Worm (Caenorhabditis elegans) whole organism, L1 larva: Measurements from ENCODE around the gene casy-1.

Experiments used
- C04F5.9 ChIP-seq: sonication (generic microtip); optimal IDR thresholded peaks from 2 replicates; lab custom pipeline; 2016; ENCODE audit warnings: missing genetic modification characterization, missing compliant biosample characterization
- C16A3.4 ChIP-seq: fragments of 150-350 bp; optimal IDR thresholded peaks from 2 replicates; lab custom pipeline; 2014; ENCODE audit warnings: missing biosample characterization, missing genetic modification characterization
- F16B12.6 ChIP-seq: fragments of 150-350 bp; optimal IDR thresholded peaks from 2 replicates; lab custom pipeline; 2014; ENCODE audit warnings: missing biosample characterization, missing genetic modification characterization
- Y116A8C.19 ChIP-seq: sonication (generic microtip); optimal IDR thresholded peaks from 2 replicates; lab custom pipeline; 2016; ENCODE audit warnings: missing compliant biosample characterization, missing genetic modification characterization, borderline replicate concordance
- aly-2 ChIP-seq: fragments of 150-350 bp; optimal IDR thresholded peaks from 2 replicates; lab custom pipeline; 2014; ENCODE audit warnings: missing biosample characterization, missing genetic modification characterization
- blmp-1 ChIP-seq: fragments of 150-350 bp; optimal IDR thresholded peaks from 2 replicates; lab custom pipeline; 2014; ENCODE audit warnings: missing biosample characterization, missing genetic modification characterization
- ceh-63 ChIP-seq: fragments of 200-800 bp; sonication (Bioruptor generic); optimal IDR thresholded peaks from 2 replicates; lab custom pipeline; 2018; ENCODE audit warnings: mild to moderate bottlenecking, missing genetic modification characterization, missing compliant biosample characterization
- ceh-8 ChIP-seq: fragments of 200-800 bp; sonication (Bioruptor generic); optimal IDR thresholded peaks from 2 replicates; lab custom pipeline; 2018; ENCODE audit warnings: mild to moderate bottlenecking, missing genetic modification characterization, moderate library complexity, missing compliant biosample characterization
- ceh-88 ChIP-seq: fragments of 200-800 bp; sonication (Bioruptor generic); IDR thresholded peaks from 2 replicates; pipeline ENCODE4 v1.3.6; 2022; ENCODE audit warnings: missing genetic modification characterization, missing compliant biosample characterization
- dpl-1 ChIP-seq, 3 experiments: fragments of 150-350 bp in 2 of 3; sonication (generic microtip) in 1 of 3; optimal IDR thresholded peaks; 2 replicates each; lab custom pipeline; 2014 to 2017; ENCODE audit warnings: missing biosample characterization in 3 of 3, missing genetic modification characterization in 3 of 3, missing genetic modification reagents in 3 of 3
- dsc-1 ChIP-seq: sonication (generic microtip); optimal IDR thresholded peaks from 2 replicates; lab custom pipeline; 2016; ENCODE audit warnings: mild to moderate bottlenecking, missing genetic modification characterization, missing compliant biosample characterization
- efl-1 ChIP-seq, 4 experiments: fragments of 150-350 bp; optimal IDR thresholded peaks in 3 of 4; peaks in 1 of 4; 1 replicate in 1 of 4; 2 replicates in 3 of 4; lab custom pipeline; 2014; ENCODE audit warnings: missing biosample characterization in 2 of 4, missing genetic modification characterization in 2 of 4, missing genetic modification reagents in 2 of 4
- efl-3 ChIP-seq: fragments of 200-800 bp; sonication (Bioruptor generic); optimal IDR thresholded peaks from 2 replicates; lab custom pipeline; 2018; ENCODE audit warnings: mild to moderate bottlenecking, missing genetic modification characterization, missing compliant biosample characterization
- egl-27 ChIP-seq, 2 experiments: fragments of 150-350 bp in 1 of 2; sonication (generic microtip); optimal IDR thresholded peaks; 3 replicates each; lab custom pipeline; 2017 to 2018; ENCODE audit warnings: missing biosample characterization in 2 of 2, missing genetic modification characterization in 2 of 2, missing genetic modification reagents in 2 of 2
- elt-2 ChIP-seq: sonication (generic microtip); optimal IDR thresholded peaks from 2 replicates; lab custom pipeline; 2016; ENCODE audit warnings: missing genetic modification characterization, mild to moderate bottlenecking, inconsistent platforms, missing compliant biosample characterization, missing genetic modification reagents
- ets-5 ChIP-seq: fragments of 200-800 bp; sonication (Bioruptor generic); IDR thresholded peaks from 2 replicates; pipeline ENCODE4 v1.3.6; 2022; ENCODE audit warnings: missing genetic modification characterization, missing compliant biosample characterization
- fkh-10 ChIP-seq: sonication (generic microtip); optimal IDR thresholded peaks from 2 replicates; lab custom pipeline; 2017; ENCODE audit warnings: missing biosample characterization, missing genetic modification reagents, missing genetic modification characterization
- fkh-8 ChIP-seq: sonication (generic microtip); optimal IDR thresholded peaks from 2 replicates; lab custom pipeline; 2016; ENCODE audit warnings: mild to moderate bottlenecking, missing genetic modification characterization, missing compliant biosample characterization
- hlh-17 ChIP-seq: fragments of 200-800 bp; sonication (Bioruptor generic); optimal IDR thresholded peaks from 2 replicates; lab custom pipeline; 2018; ENCODE audit warnings: missing genetic modification characterization, mild to moderate bottlenecking, missing compliant biosample characterization, moderate library complexity, borderline replicate concordance
- lin-13 ChIP-seq: fragments of 150-350 bp; optimal IDR thresholded peaks from 2 replicates; lab custom pipeline; 2014; ENCODE audit warnings: missing biosample characterization, missing genetic modification reagents, missing genetic modification characterization
- lin-14 ChIP-seq: fragments of 200-800 bp; sonication (Bioruptor generic); optimal IDR thresholded peaks from 2 replicates; lab custom pipeline; 2018; ENCODE audit warnings: mild to moderate bottlenecking, missing genetic modification characterization, moderate library complexity, missing compliant biosample characterization
- lin-35 ChIP-seq, 2 experiments: fragments of 150-350 bp; optimal IDR thresholded peaks; 2 replicates each; lab custom pipeline; 2014; ENCODE audit warnings: missing biosample characterization in 2 of 2, missing genetic modification characterization in 2 of 2, missing genetic modification reagents in 2 of 2
- lir-3 ChIP-seq: sonication (generic microtip); optimal IDR thresholded peaks from 2 replicates; lab custom pipeline; 2016; ENCODE audit warnings: mild to moderate bottlenecking, missing genetic modification characterization, moderate library complexity, missing compliant biosample characterization; ENCODE audit not compliant: poor library complexity
- lsy-2 ChIP-seq, 2 experiments: fragments of 150-350 bp; optimal IDR thresholded peaks; 2 replicates each; lab custom pipeline; 2014; ENCODE audit warnings: missing biosample characterization in 2 of 2, missing genetic modification characterization in 2 of 2
- mdl-1 ChIP-seq, 2 experiments: fragments of 150-350 bp; optimal IDR thresholded peaks; 2 replicates each; lab custom pipeline; 2014 to 2017; ENCODE audit warnings: missing biosample characterization in 2 of 2, missing genetic modification characterization in 2 of 2, inconsistent platforms in 1 of 2
- mef-2 ChIP-seq: fragments of 150-350 bp; optimal IDR thresholded peaks from 2 replicates; lab custom pipeline; 2014; ENCODE audit warnings: missing biosample characterization, missing genetic modification characterization
- mep-1 ChIP-seq: fragments of 150-350 bp; optimal IDR thresholded peaks from 2 replicates; lab custom pipeline; 2014; ENCODE audit warnings: missing biosample characterization, missing genetic modification characterization
- nhr-11 ChIP-seq: fragments of 150-350 bp; optimal IDR thresholded peaks from 2 replicates; lab custom pipeline; 2014; ENCODE audit warnings: missing biosample characterization, missing genetic modification characterization
- nhr-12 ChIP-seq: sonication (generic microtip); optimal IDR thresholded peaks from 2 replicates; lab custom pipeline; 2017; ENCODE audit warnings: missing biosample characterization, missing genetic modification characterization
- nhr-20 ChIP-seq: sonication (generic microtip); optimal IDR thresholded peaks from 2 replicates; lab custom pipeline; 2016; ENCODE audit warnings: mild to moderate bottlenecking, missing genetic modification characterization, missing compliant biosample characterization
- nhr-237 ChIP-seq: fragments of 150-350 bp; optimal IDR thresholded peaks from 2 replicates; lab custom pipeline; 2014; ENCODE audit warnings: missing biosample characterization, missing genetic modification characterization
- nhr-71 ChIP-seq: sonication (generic microtip); optimal IDR thresholded peaks from 2 replicates; lab custom pipeline; 2016; ENCODE audit warnings: mild to moderate bottlenecking, missing genetic modification characterization, moderate library complexity, missing compliant biosample characterization
- nhr-76 ChIP-seq: sonication (generic microtip); optimal IDR thresholded peaks from 2 replicates; lab custom pipeline; 2017; ENCODE audit warnings: missing biosample characterization, missing genetic modification characterization
- nhr-77 ChIP-seq: fragments of 150-350 bp; optimal IDR thresholded peaks from 2 replicates; lab custom pipeline; 2014; ENCODE audit warnings: missing biosample characterization, missing genetic modification characterization
- nhr-85 ChIP-seq: sonication (generic microtip); peaks from one replicate; lab custom pipeline; 2016; ENCODE audit warnings: missing genetic modification characterization, inconsistent platforms, missing compliant biosample characterization
- nhr-90 ChIP-seq: sonication (generic microtip); optimal IDR thresholded peaks from 2 replicates; lab custom pipeline; 2016; ENCODE audit warnings: mild to moderate bottlenecking, missing genetic modification characterization, missing compliant biosample characterization; ENCODE audit not compliant: poor library complexity
- pag-3 ChIP-seq: sonication (generic microtip); optimal IDR thresholded peaks from 2 replicates; lab custom pipeline; 2017; ENCODE audit warnings: missing genetic modification characterization, mild to moderate bottlenecking, missing compliant biosample characterization, antibody characterized with exemption, borderline replicate concordance; ENCODE audit not compliant: insufficient read depth
- pax-3 ChIP-seq: fragments of 200-800 bp; sonication (Bioruptor generic); optimal IDR thresholded peaks from 2 replicates; lab custom pipeline; 2018; ENCODE audit warnings: mild to moderate bottlenecking, missing genetic modification characterization, moderate library complexity, missing compliant biosample characterization
- pqm-1 ChIP-seq: sonication (generic microtip); optimal IDR thresholded peaks from 3 replicates; lab custom pipeline; 2017; ENCODE audit warnings: missing biosample characterization, missing genetic modification characterization
- snpc-4 ChIP-seq: fragments of 150-350 bp; optimal IDR thresholded peaks from 2 replicates; lab custom pipeline; 2014; ENCODE audit warnings: missing biosample characterization, missing genetic modification characterization
- snu-23 ChIP-seq: sonication (generic microtip); optimal IDR thresholded peaks from 2 replicates; lab custom pipeline; 2016; ENCODE audit warnings: missing genetic modification characterization, missing compliant biosample characterization
- sox-4 ChIP-seq: sonication (generic microtip); optimal IDR thresholded peaks from 2 replicates; lab custom pipeline; 2016; ENCODE audit warnings: missing genetic modification characterization, missing compliant biosample characterization
- sptf-1 ChIP-seq: fragments of 150-350 bp; optimal IDR thresholded peaks from 2 replicates; lab custom pipeline; 2014; ENCODE audit warnings: missing biosample characterization, missing genetic modification characterization
- unc-130 ChIP-seq: fragments of 150-350 bp; optimal IDR thresholded peaks from 2 replicates; lab custom pipeline; 2017; ENCODE audit warnings: missing biosample characterization, missing genetic modification characterization, inconsistent platforms
- unc-62 ChIP-seq: fragments of 150-350 bp; optimal IDR thresholded peaks from 2 replicates; lab custom pipeline; 2014; ENCODE audit warnings: missing biosample characterization, missing genetic modification reagents, missing genetic modification characterization
- unc-98 ChIP-seq: fragments of 200-800 bp; sonication (Bioruptor generic); IDR thresholded peaks from 2 replicates; pipeline ENCODE4 v1.3.6; 2022; ENCODE audit warnings: missing genetic modification characterization, missing compliant biosample characterization
- zip-4 ChIP-seq: fragments of 200-800 bp; sonication (Bioruptor generic); optimal IDR thresholded peaks from 2 replicates; lab custom pipeline; 2018; ENCODE audit warnings: mild to moderate bottlenecking, missing genetic modification characterization, moderate library complexity, missing compliant biosample characterization
- ztf-11 ChIP-seq, 2 experiments: sonication (generic microtip); optimal IDR thresholded peaks; 2 replicates each; lab custom pipeline; 2016 to 2017; ENCODE audit warnings: missing genetic modification characterization in 2 of 2, missing biosample characterization in 1 of 2, missing compliant biosample characterization in 1 of 2

Gene casy-1

DNA sequence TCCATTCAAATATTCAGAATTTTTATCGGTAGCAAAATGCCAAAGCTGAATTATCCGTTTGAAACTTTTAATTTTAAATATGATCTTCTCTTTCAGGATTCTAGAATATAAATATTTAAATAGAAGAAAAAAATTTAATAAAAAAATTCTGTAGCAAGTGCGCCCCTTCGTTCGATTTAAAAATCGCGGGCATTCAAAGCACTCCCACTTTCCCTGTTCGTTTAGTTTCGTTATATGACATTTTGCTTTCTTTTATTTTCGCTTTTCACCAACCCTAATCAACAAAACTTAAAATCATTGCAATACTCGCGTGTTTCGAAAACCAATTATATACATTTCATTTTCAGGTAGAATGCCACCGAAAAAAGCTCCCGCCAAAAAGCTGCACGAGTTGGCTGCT, 34.9 kb downstream of the casy-1 start, which contains the start of gene vrk-1:
vrk-1 (plus strand) TSS at position 348 of the 400 bp plus-strand sequence.
- no peak for TF ChIP-seq lir-3 (tag; lab: Kevin White, UChicago)
- TF ChIP-seq blmp-1: peak; percentile 86
- TF ChIP-seq lin-35 (GFP tag; optimal IDR thresholded peaks at IDR 0.05; lab: Kevin White, UChicago): peak in 1 of 2 experiments; percentile 28
- peak in 1 of 2 experiments; percentile 9 for TF ChIP-seq efl-1 (optimal IDR thresholded peaks at IDR 0.05; lab: Kevin White, UChicago)
- peak; percentile 17 to 91 for TF ChIP-seq efl-1 (GFP tag; optimal IDR thresholded peaks at IDR 0.05 in 1 of 2; lab: Kevin White, UChicago)
- no peak for TF ChIP-seq nhr-85
- TF ChIP-seq mep-1 (tag; lab: Kevin White, UChicago): no peak
- peak in 1 of 3 experiments; percentile 49 for TF ChIP-seq dpl-1 (GFP tag; optimal IDR thresholded peaks at IDR 0.05; lab: Kevin White, UChicago)
- TF ChIP-seq, all 84 proteins: peak for 4

DNA sequence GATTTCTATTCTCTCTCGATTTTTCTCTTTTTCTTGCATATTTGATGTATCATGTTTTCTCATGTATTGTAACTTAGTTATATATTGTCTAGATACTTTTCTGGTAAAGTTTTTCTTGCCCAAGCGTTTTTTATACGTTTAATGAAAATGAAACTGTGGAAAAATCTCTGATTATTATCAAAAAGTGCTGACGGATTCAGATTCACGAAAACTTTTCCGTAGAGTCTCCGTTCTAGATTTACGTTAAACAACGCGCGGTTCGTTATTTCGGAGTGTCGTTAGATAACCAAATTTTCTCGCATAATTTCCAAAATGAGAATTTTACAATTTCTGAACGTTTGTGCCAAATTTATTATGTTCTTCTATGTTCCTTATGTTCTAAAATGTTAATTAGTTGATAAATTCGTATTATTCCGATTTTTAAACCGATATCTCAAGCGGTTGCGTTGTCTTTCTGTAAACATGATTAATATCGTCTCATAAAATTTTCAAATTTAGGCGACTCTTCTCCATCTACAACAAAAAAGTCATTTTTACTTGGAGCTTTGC, 38.3 kb downstream of the casy-1 start, which contains the start of gene ptp-2:
ptp-2 (plus strand) TSS at position 499 of the 549 bp plus-strand sequence.
- TF ChIP-seq dsc-1 (tag; lab: Kevin White, UChicago) (no peak), sptf-1 (tag; lab: Kevin White, UChicago) (no peak), snu-23 (GFP tag; lab: Kevin White, UChicago) (peak; percentile 64), lsy-2 (tag; optimal IDR thresholded peaks at IDR 0.05; lab: Kevin White, UChicago) (peak; percentile 49 to 72), aly-2 (tag; lab: Kevin White, UChicago) (no peak), nhr-77 (tag; lab: Kevin White, UChicago) (no peak), pag-3 (no peak), efl-3 (GFP tag; lab: Kevin White, UChicago) (no peak), pax-3 (no peak), ets-5 (GFP tag; lab: Robert Waterston, UW) (no peak), hlh-17 (no peak), nhr-11 (tag; lab: Kevin White, UChicago) (no peak), nhr-71 (peak; percentile 65), C04F5.9 (tag; lab: Kevin White, UChicago) (no peak), dpl-1 (GFP tag; optimal IDR thresholded peaks at IDR 0.05; lab: Kevin White, UChicago) (peak; percentile 16 to 62 (median 41)), lir-3 (tag; lab: Kevin White, UChicago) (peak; percentile 38), nhr-90 (tag; lab: Kevin White, UChicago) (no peak), fkh-8 (tag; lab: Kevin White, UChicago) (no peak), ceh-63 (GFP tag; lab: Kevin White, UChicago) (no peak), nhr-76 (tag; lab: Kevin White, UChicago) (no peak), elt-2 (no peak), nhr-237 (tag; lab: Kevin White, UChicago) (no peak), unc-98 (GFP tag; lab: Robert Waterston, UW) (no peak), ceh-8 (GFP tag; lab: Kevin White, UChicago) (no peak), snpc-4 (tag; lab: Kevin White, UChicago) (no peak), Y116A8C.19 (tag; lab: Kevin White, UChicago) (no peak), fkh-10 (GFP tag; lab: Kevin White, UChicago) (no peak), lin-13 (GFP tag; lab: Kevin White, UChicago) (no peak), efl-1 (optimal IDR thresholded peaks at IDR 0.05; lab: Kevin White, UChicago) (peak; percentile 47 to 58), efl-1 (GFP tag; optimal IDR thresholded peaks at IDR 0.05 in 1 of 2; lab: Kevin White, UChicago) (peak; percentile 48 to 92), zip-4 (GFP tag; lab: Kevin White, UChicago) (no peak), nhr-20 (peak; percentile 61), egl-27 (tag; optimal IDR thresholded peaks at IDR 0.05; lab: Kevin White, UChicago) (no peak), lin-14 (peak; percentile 57), unc-62 (GFP tag; lab: Kevin White, UChicago) (no peak), lin-35 (GFP tag; optimal IDR thresholded peaks at IDR 0.05; lab: Kevin White, UChicago) (peak; percentile 27 to 57), C16A3.4 (tag; lab: Kevin White, UChicago) (peak; percentile 30), sox-4 (tag; lab: Kevin White, UChicago) (no peak), mef-2 (no peak), unc-130 (tag; lab: Kevin White, UChicago) (no peak), F16B12.6 (no peak), ceh-88 (GFP tag; lab: Robert Waterston, UW) (no peak), mdl-1 (tag; optimal IDR thresholded peaks at IDR 0.05; lab: Kevin White, UChicago) (no peak), pqm-1 (tag; lab: Kevin White, UChicago) (no peak), nhr-12 (no peak), ztf-11 (tag; optimal IDR thresholded peaks at IDR 0.05; lab: Kevin White, UChicago) (no peak)
